Worm (Caenorhabditis elegans) whole organism, midembryonic: ENCODE data around the gene str-143.

Experiments
- cog-1 ChIP-seq: sonication (generic microtip); optimal IDR thresholded peaks from 2 replicates; lab custom pipeline; 2016; ENCODE audit warnings: missing genetic modification characterization, missing compliant biosample characterization
- flt-1 ChIP-seq: fragments of 200-800 bp; sonication (Bioruptor generic); IDR thresholded peaks from 2 replicates; pipeline ENCODE4 v1.3.6; 2022; ENCODE audit warnings: missing genetic modification characterization, missing compliant biosample characterization
- klf-2 ChIP-seq: fragments of 200-800 bp; sonication (Bioruptor generic); conservative IDR thresholded peaks from 2 replicates; pipeline ENCODE4 v1.3.6; 2022; ENCODE audit warnings: missing genetic modification reagents, missing genetic modification characterization, missing compliant biosample characterization
- ref-1 ChIP-seq: fragments of 200-800 bp; sonication (Bioruptor generic); conservative IDR thresholded peaks from 2 replicates; pipeline ENCODE4 v1.3.6; 2022; ENCODE audit warnings: missing genetic modification reagents, missing genetic modification characterization, missing compliant biosample characterization
- tab-1 ChIP-seq: fragments of 200-800 bp; sonication (Bioruptor generic); IDR thresholded peaks from 2 replicates; pipeline ENCODE4 v1.3.6; 2022; ENCODE audit warnings: missing genetic modification characterization, missing compliant biosample characterization
- ztf-29 ChIP-seq: fragments of 200-800 bp; sonication (Bioruptor generic); IDR thresholded peaks from 2 replicates; pipeline ENCODE4 v1.3.6; 2022; ENCODE audit warnings: missing genetic modification reagents, missing genetic modification characterization, missing compliant biosample characterization

DNA sequence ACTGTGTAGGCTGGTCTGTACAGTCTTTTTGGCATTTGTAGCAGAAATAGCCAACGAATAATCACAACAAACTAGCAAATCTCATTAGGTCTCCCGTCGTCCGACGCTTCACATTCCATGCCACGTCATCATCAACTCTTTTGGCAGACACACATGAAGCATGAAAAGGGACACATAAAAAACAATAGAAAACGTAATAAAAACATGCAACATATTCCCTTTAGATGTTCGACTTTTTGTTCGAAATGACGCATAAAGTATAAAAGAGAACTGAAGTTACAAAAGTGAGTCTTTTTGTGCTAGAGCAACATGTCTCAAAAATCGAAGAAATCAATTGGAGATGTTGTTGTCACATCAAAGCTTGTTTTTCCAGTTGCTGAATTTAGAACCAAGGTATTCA lies 17.7 kb downstream of the str-143 start, which contains the start of gene sth-1:
- TF ChIP-seq klf-2 (GFP tag; lab: Robert Waterston, UW) (no peak), ref-1 (GFP tag; lab: Robert Waterston, UW) (no peak), cog-1 (tag; lab: Kevin White, UChicago) (no peak), flt-1 (GFP tag; lab: Robert Waterston, UW) (no peak), tab-1 (GFP tag; lab: Robert Waterston, UW) (no peak), ztf-29 (GFP tag; lab: Robert Waterston, UW) (no peak)
